Fruit fly (Drosophila melanogaster): ENCODE measurements around the gene CG12375.

The CG12375 gene

dm6 chr2L:8084349-8085203 lies 42.1 kb downstream of the CG12375 start:
- TF ChIP-seq CG14655 (GFP tag; optimal IDR thresholded peaks at IDR 0.05) (peak; percentile 23), Pif1A (GFP tag; optimal IDR thresholded peaks at IDR 0.05) (no peak), D1 (tag; optimal IDR thresholded peaks at IDR 0.05) (no peak), CG32121 (GFP tag; IDR thresholded peaks at IDR 0.05) (no peak), Pif1B (GFP tag; optimal IDR thresholded peaks at IDR 0.05) (no peak), CG17806 (tag; optimal IDR thresholded peaks at IDR 0.05) (no peak), fd96Ca (GFP tag; IDR thresholded peaks at IDR 0.05) (0 out of 3 replicates have a peak, but pooled peaks have one; percentile 19), gl (tag; optimal IDR thresholded peaks at IDR 0.05) (no peak), rn (GFP tag; IDR thresholded peaks at IDR 0.05) (no peak), CG12605 (GFP tag; IDR thresholded peaks at IDR 0.05) (no peak; the same call in 1 of the 2 replicates), CG13204 (GFP tag; optimal IDR thresholded peaks at IDR 0.05) (peak; percentile 27), Ets98B (GFP tag; IDR thresholded peaks at IDR 0.05) (no peak), CG8301 (tag; optimal IDR thresholded peaks at IDR 0.05) (peak; percentile 4), Snoo (tag; optimal IDR thresholded peaks at IDR 0.05) (no peak), CG4496 (GFP tag; IDR thresholded peaks at IDR 0.05) (no peak), EcR (GFP tag; optimal IDR thresholded peaks at IDR 0.05) (peak; percentile 48), CG8159 (tag; optimal IDR thresholded peaks at IDR 0.05) (no peak), CG9948 (tag; optimal IDR thresholded peaks at IDR 0.05) (no peak), CG15710 (tag; optimal IDR thresholded peaks at IDR 0.05) (no peak), CG10348 (GFP tag; IDR thresholded peaks at IDR 0.05) (no peak), CG34367 (tag; optimal IDR thresholded peaks at IDR 0.05) (no peak)

- TF ChIP-seq Ets98B (GFP tag; IDR thresholded peaks at IDR 0.05) (peak; percentile 57), CG17806 (tag; optimal IDR thresholded peaks at IDR 0.05) (no peak), D1 (tag; optimal IDR thresholded peaks at IDR 0.05) (no peak), CG13204 (GFP tag; optimal IDR thresholded peaks at IDR 0.05) (peak; percentile 18), CG4496 (GFP tag; IDR thresholded peaks at IDR 0.05) (no peak), CG14655 (GFP tag; optimal IDR thresholded peaks at IDR 0.05) (no peak), gl (tag; optimal IDR thresholded peaks at IDR 0.05) (no peak), fd96Ca (GFP tag; IDR thresholded peaks at IDR 0.05) (no peak; the same call in 2 of the 3 replicates), EcR (GFP tag; optimal IDR thresholded peaks at IDR 0.05) (peak; percentile 86), CG34367 (tag; optimal IDR thresholded peaks at IDR 0.05) (peak; percentile 23), CG32121 (GFP tag; IDR thresholded peaks at IDR 0.05) (no peak; the same call in 1 of the 2 replicates), Pif1A (GFP tag; optimal IDR thresholded peaks at IDR 0.05) (no peak), CG12605 (GFP tag; IDR thresholded peaks at IDR 0.05) (peak; percentile 16; the same call in 1 of the 2 replicates), Pif1B (GFP tag; optimal IDR thresholded peaks at IDR 0.05) (no peak)
Measured at dm6 chr2L:8083427-8084295, 43.0 kb downstream of the CG12375 start.

- TF ChIP-seq rn (GFP tag; IDR thresholded peaks at IDR 0.05) (no peak), CG8159 (tag; optimal IDR thresholded peaks at IDR 0.05) (no peak), CG17806 (tag; optimal IDR thresholded peaks at IDR 0.05) (no peak), CG34367 (tag; optimal IDR thresholded peaks at IDR 0.05) (no peak), CG32121 (GFP tag; IDR thresholded peaks at IDR 0.05) (no peak), gl (tag; optimal IDR thresholded peaks at IDR 0.05) (no peak), Snoo (tag; optimal IDR thresholded peaks at IDR 0.05) (no peak), CG14655 (GFP tag; optimal IDR thresholded peaks at IDR 0.05) (no peak), CG10348 (GFP tag; IDR thresholded peaks at IDR 0.05) (no peak), fd96Ca (GFP tag; IDR thresholded peaks at IDR 0.05) (no peak), D1 (tag; optimal IDR thresholded peaks at IDR 0.05) (no peak), EcR (GFP tag; optimal IDR thresholded peaks at IDR 0.05) (no peak), Ets98B (GFP tag; IDR thresholded peaks at IDR 0.05) (no peak)
Measured at dm6 chr2L:8083413-8083426, 43.5 kb downstream of the CG12375 start, which contains the start of gene Bsg. TSS of gene Bsg (plus strand) at chr2L:8083420.

- no peak for TF ChIP-seq CG17806 (tag; optimal IDR thresholded peaks at IDR 0.05)
- TF ChIP-seq EcR (GFP tag; optimal IDR thresholded peaks at IDR 0.05): peak; percentile 10
- TF ChIP-seq CG15710 (tag; optimal IDR thresholded peaks at IDR 0.05): no peak
Measured at dm6 chr2L:8082692-8083412, 43.8 kb downstream of the CG12375 start, which contains the start of gene Mcr. TSS of gene Mcr (minus strand) at chr2L:8082982.

- no peak for TF ChIP-seq Ets98B (GFP tag; IDR thresholded peaks at IDR 0.05)
- TF ChIP-seq Snoo (tag; optimal IDR thresholded peaks at IDR 0.05): peak; percentile 74
- TF ChIP-seq CG10348 (GFP tag; IDR thresholded peaks at IDR 0.05): 0 out of 2 replicates have a peak, but pooled peaks have one; percentile 29
- no peak for TF ChIP-seq Pif1A (GFP tag; optimal IDR thresholded peaks at IDR 0.05)
- peak; percentile 81 for TF ChIP-seq CG12605 (GFP tag; IDR thresholded peaks at IDR 0.05)
- no peak; the same call in 1 of the 2 replicates for TF ChIP-seq CG32121 (GFP tag; IDR thresholded peaks at IDR 0.05)
- no peak for TF ChIP-seq rn (GFP tag; IDR thresholded peaks at IDR 0.05)
- no peak for TF ChIP-seq fd96Ca (GFP tag; IDR thresholded peaks at IDR 0.05)
- TF ChIP-seq D1 (tag; optimal IDR thresholded peaks at IDR 0.05): peak; percentile 54
- no peak for TF ChIP-seq CG4496 (GFP tag; IDR thresholded peaks at IDR 0.05)
- TF ChIP-seq EcR (GFP tag; optimal IDR thresholded peaks at IDR 0.05): no peak
- TF ChIP-seq gl (tag; optimal IDR thresholded peaks at IDR 0.05): no peak
- no peak for TF ChIP-seq Pif1B (GFP tag; optimal IDR thresholded peaks at IDR 0.05)
- TF ChIP-seq CG13204 (GFP tag; optimal IDR thresholded peaks at IDR 0.05): no peak
- peak; percentile 80 for TF ChIP-seq CG9948 (tag; optimal IDR thresholded peaks at IDR 0.05)
- TF ChIP-seq CG17806 (tag; optimal IDR thresholded peaks at IDR 0.05): peak; percentile 63
- peak; percentile 84 for TF ChIP-seq CG15710 (tag; optimal IDR thresholded peaks at IDR 0.05)
- TF ChIP-seq CG34367 (tag; optimal IDR thresholded peaks at IDR 0.05): peak; percentile 72
- TF ChIP-seq CG8301 (tag; optimal IDR thresholded peaks at IDR 0.05): no peak
- no peak for TF ChIP-seq CG8159 (tag; optimal IDR thresholded peaks at IDR 0.05)
- no peak for TF ChIP-seq CG14655 (GFP tag; optimal IDR thresholded peaks at IDR 0.05)
Measured at dm6 chr2L:8081640-8082485, 44.8 kb downstream of the CG12375 start.
